Worm (Caenorhabditis elegans): ENCODE results near the gene ZK742.3.
A peak's percentile ranks its signal among the peaks of the same experiment; 100 is the strongest.

Gene ZK742.3

ce11 chrV:7804801-7805163 is 4.9 kb downstream of the ZK742.3 start, which contains the start of gene xpo-1:
Gene xpo-1, plus strand, starts transcription at chrV:7805064.
- TF ChIP-seq fkh-8 (tag; optimal IDR thresholded peaks at IDR 0.05): no peak
- no peak for TF ChIP-seq ets-5 (GFP tag; IDR thresholded peaks at IDR 0.05)
- no peak for TF ChIP-seq dpl-1 (GFP tag; optimal IDR thresholded peaks at IDR 0.05)
- TF ChIP-seq egl-27 (tag; optimal IDR thresholded peaks at IDR 0.05): no peak
- no peak for TF ChIP-seq rnt-1 (tag; optimal IDR thresholded peaks at IDR 0.05)
- no peak for TF ChIP-seq nhr-85 (tag)
- no peak for TF ChIP-seq mep-1 (tag; optimal IDR thresholded peaks at IDR 0.05)
- TF ChIP-seq ceh-88 (GFP tag; IDR thresholded peaks at IDR 0.05): no peak
- TF ChIP-seq nhr-90 (tag; optimal IDR thresholded peaks at IDR 0.05; ENCODE audit: poor library complexity): no peak
- TF ChIP-seq elt-3 (tag; optimal IDR thresholded peaks at IDR 0.05): peak in 1 of 6 experiments; percentile 18
- TF ChIP-seq lin-39 (tag; optimal IDR thresholded peaks at IDR 0.05): no peak
- TF ChIP-seq ces-1 (GFP tag; optimal IDR thresholded peaks at IDR 0.05): no peak
- TF ChIP-seq elt-2 (tag; optimal IDR thresholded peaks at IDR 0.05): no peak
- no peak for TF ChIP-seq nhr-237 (tag; optimal IDR thresholded peaks at IDR 0.05)
- no peak for TF ChIP-seq egl-13 (tag; optimal IDR thresholded peaks at IDR 0.05)
- no peak for TF ChIP-seq pag-3 (tag; optimal IDR thresholded peaks at IDR 0.05; ENCODE audit: borderline replicate concordance, insufficient read depth)
- no peak for TF ChIP-seq ama-1 (optimal IDR thresholded peaks at IDR 0.05)
- TF ChIP-seq C16A3.4 (tag; optimal IDR thresholded peaks at IDR 0.05): no peak
- TF ChIP-seq grh-1 (GFP tag; IDR thresholded peaks at IDR 0.05): no peak
- TF ChIP-seq ceh-8 (GFP tag; optimal IDR thresholded peaks at IDR 0.05): no peak
- TF ChIP-seq unc-86 (tag; optimal IDR thresholded peaks at IDR 0.05): no peak
- no peak for TF ChIP-seq F16B12.6 (tag; optimal IDR thresholded peaks at IDR 0.05)
- TF ChIP-seq blmp-1 (tag; optimal IDR thresholded peaks at IDR 0.05): peak; percentile 19
- TF ChIP-seq ceh-82 (tag; optimal IDR thresholded peaks at IDR 0.05): no peak
- no peak for TF ChIP-seq efl-1 (optimal IDR thresholded peaks at IDR 0.05)
- peak in 1 of 2 experiments; percentile 20 for TF ChIP-seq efl-1 (GFP tag; optimal IDR thresholded peaks at IDR 0.05 in 1 of 2)
- no peak for TF ChIP-seq lin-15B (tag; optimal IDR thresholded peaks at IDR 0.05)
- TF ChIP-seq nhr-20 (tag; optimal IDR thresholded peaks at IDR 0.05): no peak

- TF ChIP-seq zip-4 (GFP tag; optimal IDR thresholded peaks at IDR 0.05) (no peak), dpl-1 (GFP tag; optimal IDR thresholded peaks at IDR 0.05) (peak; percentile 33 to 73 (median 38)), efl-1 (optimal IDR thresholded peaks at IDR 0.05) (peak; percentile 38 to 48), efl-1 (GFP tag; optimal IDR thresholded peaks at IDR 0.05 in 1 of 2) (peak; percentile 33 to 95), lin-13 (GFP tag; optimal IDR thresholded peaks at IDR 0.05) (peak; percentile 26), mep-1 (tag; optimal IDR thresholded peaks at IDR 0.05) (peak; percentile 57), mdl-1 (tag; optimal IDR thresholded peaks at IDR 0.05) (peak in 1 of 2 experiments; percentile 69), xbp-1 (tag; optimal IDR thresholded peaks at IDR 0.05) (peak; percentile 37), nhr-76 (tag; optimal IDR thresholded peaks at IDR 0.05) (no peak), Y116A8C.19 (tag; optimal IDR thresholded peaks at IDR 0.05; ENCODE audit: borderline replicate concordance) (no peak), mab-9 (GFP tag; IDR thresholded peaks at IDR 0.05) (0 out of 2 replicates have a peak, but pooled peaks have one; percentile 18), C16A3.4 (tag; optimal IDR thresholded peaks at IDR 0.05) (peak; percentile 47), nhr-28 (tag; optimal IDR thresholded peaks at IDR 0.05) (no peak), tlp-1 (tag; optimal IDR thresholded peaks at IDR 0.05) (no peak), sup-37 (GFP tag; optimal IDR thresholded peaks at IDR 0.05) (peak; percentile 57), snu-23 (GFP tag; optimal IDR thresholded peaks at IDR 0.05) (peak; percentile 40), tbx-2 (tag; optimal IDR thresholded peaks at IDR 0.05) (peak; percentile 41), elt-2 (tag; optimal IDR thresholded peaks at IDR 0.05) (peak; percentile 38), fos-1 (tag; optimal IDR thresholded peaks at IDR 0.05) (no peak), nhr-77 (tag; optimal IDR thresholded peaks at IDR 0.05) (peak; percentile 24), lir-3 (tag; optimal IDR thresholded peaks at IDR 0.05; ENCODE audit: poor library complexity) (no peak), ama-1 (optimal IDR thresholded peaks at IDR 0.05) (no peak), nhr-19 (GFP tag; conservative IDR thresholded peaks at IDR 0.05) (peak; percentile 69), nhr-47 (tag; optimal IDR thresholded peaks at IDR 0.05) (peak; percentile 57), grh-1 (GFP tag; IDR thresholded peaks at IDR 0.05) (no peak), lsy-2 (tag; optimal IDR thresholded peaks at IDR 0.05) (peak; percentile 20 to 43), jun-1 (tag; optimal IDR thresholded peaks at IDR 0.05) (no peak), lin-35 (GFP tag; optimal IDR thresholded peaks at IDR 0.05) (peak; percentile 50 to 57), mef-2 (tag; optimal IDR thresholded peaks at IDR 0.05) (no peak), aha-1 (tag; optimal IDR thresholded peaks at IDR 0.05) (no peak), nhr-20 (tag; optimal IDR thresholded peaks at IDR 0.05) (peak; percentile 65), rnt-1 (tag; optimal IDR thresholded peaks at IDR 0.05) (peak; percentile 37)
Observed at ce11 chrV:7804064-7804800, 5.5 kb downstream of the ZK742.3 start, which contains the start of gene uvs-1. Gene uvs-1, minus strand, starts transcription at chrV:7804208.

Data from whole organism, L1 larva.